Worm (Caenorhabditis elegans) whole organism, L3 larva: Measurements from ENCODE around the gene nas-3.

Experiments used
- elt-2 ChIP-seq: sonication (generic microtip); optimal IDR thresholded peaks from 2 replicates; lab custom pipeline; 2016; ENCODE audit warnings: missing genetic modification reagents, mild to moderate bottlenecking, missing genetic modification characterization, missing compliant biosample characterization
- lin-39 ChIP-seq: fragments of 150-350 bp; optimal IDR thresholded peaks from 2 replicates; lab custom pipeline; 2018; ENCODE audit warnings: missing biosample characterization, missing genetic modification reagents, missing genetic modification characterization
- nfya-1 ChIP-seq: sonication (generic microtip); optimal IDR thresholded peaks from 2 replicates; lab custom pipeline; 2017; ENCODE audit warnings: missing genetic modification characterization, mild to moderate bottlenecking, missing compliant biosample characterization, antibody characterized with exemption, moderate library complexity; ENCODE audit not compliant: insufficient read depth
- nhr-11 ChIP-seq: fragments of 150-350 bp; optimal IDR thresholded peaks from 2 replicates; lab custom pipeline; 2014; ENCODE audit warnings: missing biosample characterization, missing genetic modification characterization
- nhr-23 ChIP-seq: fragments of 150-350 bp; optimal IDR thresholded peaks from 2 replicates; lab custom pipeline; 2014; ENCODE audit warnings: missing biosample characterization, missing genetic modification reagents, missing genetic modification characterization
- nhr-237 ChIP-seq: fragments of 150-350 bp; optimal IDR thresholded peaks from 2 replicates; lab custom pipeline; 2014; ENCODE audit warnings: missing biosample characterization, missing genetic modification characterization
- nhr-77 ChIP-seq: fragments of 150-350 bp; optimal IDR thresholded peaks from 2 replicates; lab custom pipeline; 2014; ENCODE audit warnings: missing biosample characterization, missing genetic modification characterization
- unc-39 ChIP-seq: sonication (generic microtip); optimal IDR thresholded peaks from 4 replicates; lab custom pipeline; 2017; ENCODE audit warnings: missing biosample characterization, missing genetic modification characterization
- unc-62 ChIP-seq: fragments of 150-350 bp; sonication (generic microtip); optimal IDR thresholded peaks from 4 replicates; lab custom pipeline; 2014; ENCODE audit warnings: missing biosample characterization, missing genetic modification reagents, missing genetic modification characterization
- ztf-11 ChIP-seq: fragments of 150-350 bp; optimal IDR thresholded peaks from 2 replicates; lab custom pipeline; 2014; ENCODE audit warnings: missing biosample characterization, missing genetic modification characterization

DNA sequence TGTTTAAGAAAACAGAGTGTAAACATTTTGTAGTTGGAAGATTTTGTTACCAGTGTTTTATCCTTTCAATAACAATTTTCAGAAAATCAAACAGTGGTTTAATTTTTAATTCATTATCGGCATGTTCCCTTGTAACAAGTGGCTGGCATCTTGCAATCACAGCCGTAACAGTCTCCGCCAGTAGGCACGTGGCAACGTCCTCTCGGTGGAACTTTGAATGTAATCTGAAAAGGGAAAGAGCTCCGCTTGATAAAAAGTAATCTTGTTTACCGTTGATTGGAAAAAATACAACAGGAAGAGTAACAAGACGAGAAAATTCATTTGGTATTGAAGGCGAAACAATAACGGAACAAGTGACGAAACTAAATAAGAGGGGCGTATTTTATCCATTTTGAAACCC, 11.4 kb downstream of the nas-3 start, which contains the start of gene K06A4.10:
- TF ChIP-seq nhr-77 (tag; lab: Kevin White, UChicago) (no peak), unc-62 (GFP tag; lab: Kevin White, UChicago) (no peak), ztf-11 (no peak), unc-39 (tag; lab: Kevin White, UChicago) (no peak), nhr-23 (tag; lab: Kevin White, UChicago) (no peak), nhr-237 (no peak), nfya-1 (tag; lab: Kevin White, UChicago) (no peak), lin-39 (tag; lab: Kevin White, UChicago) (no peak), elt-2 (tag; lab: Kevin White, UChicago) (peak; percentile 72), nhr-11 (tag; lab: Kevin White, UChicago) (no peak)
